Worm (Caenorhabditis elegans) whole organism, L2 larva: ENCODE measurements around the gene pms-2.

ENCODE experiments used
- ZK546.5 ChIP-seq: sonication (generic microtip); optimal IDR thresholded peaks from 2 replicates; lab custom pipeline; 2017; ENCODE audit warnings: missing biosample characterization, missing genetic modification characterization
- ama-1 ChIP-seq: fragments of 150-350 bp; optimal IDR thresholded peaks from 2 replicates; lab custom pipeline; 2018; ENCODE audit warnings: inconsistent platforms
- blmp-1 ChIP-seq: sonication (generic microtip); optimal IDR thresholded peaks from 2 replicates; lab custom pipeline; 2017; ENCODE audit warnings: missing genetic modification characterization, mild to moderate bottlenecking, missing compliant biosample characterization, antibody characterized with exemption, moderate library complexity; ENCODE audit not compliant: insufficient read depth
- egl-27 ChIP-seq: sonication (generic microtip); optimal IDR thresholded peaks from 3 replicates; lab custom pipeline; 2017; ENCODE audit warnings: missing biosample characterization, missing genetic modification reagents, missing genetic modification characterization
- elt-1 ChIP-seq: fragments of 150-350 bp; optimal IDR thresholded peaks from 2 replicates; lab custom pipeline; 2014; ENCODE audit warnings: missing biosample characterization, missing genetic modification characterization
- lsy-2 ChIP-seq, 2 experiments: fragments of 150-350 bp in 1 of 2; sonication (generic microtip) in 1 of 2; optimal IDR thresholded peaks; 2 replicates each; lab custom pipeline; 2014 to 2017; ENCODE audit warnings: missing biosample characterization in 2 of 2, missing genetic modification characterization in 2 of 2
- nhr-10 ChIP-seq: sonication (generic microtip); optimal IDR thresholded peaks from 2 replicates; lab custom pipeline; 2017; ENCODE audit warnings: missing biosample characterization, missing genetic modification characterization
- nhr-11 ChIP-seq: fragments of 150-350 bp; optimal IDR thresholded peaks from 2 replicates; lab custom pipeline; 2014; ENCODE audit warnings: missing biosample characterization, missing genetic modification characterization
- snpc-4 ChIP-seq: fragments of 150-350 bp; optimal IDR thresholded peaks from 2 replicates; lab custom pipeline; 2014; ENCODE audit warnings: missing biosample characterization, missing genetic modification characterization
- unc-39 ChIP-seq: fragments of 150-350 bp; optimal IDR thresholded peaks from 2 replicates; lab custom pipeline; 2014; ENCODE audit warnings: missing biosample characterization, missing genetic modification characterization
- zag-1 ChIP-seq: fragments of 150-350 bp; optimal IDR thresholded peaks from 2 replicates; lab custom pipeline; 2014; ENCODE audit warnings: missing biosample characterization, missing genetic modification characterization
- ztf-1 ChIP-seq: fragments of 200-800 bp; sonication (Bioruptor generic); conservative IDR thresholded peaks from 2 replicates; pipeline ENCODE4 v1.3.6; 2022; ENCODE audit warnings: missing genetic modification characterization, missing compliant biosample characterization
- ztf-11 ChIP-seq: sonication (generic microtip); optimal IDR thresholded peaks from 2 replicates; lab custom pipeline; 2017; ENCODE audit warnings: missing biosample characterization, missing genetic modification characterization
- ztf-4 ChIP-seq: fragments of 150-350 bp; optimal IDR thresholded peaks from 2 replicates; lab custom pipeline; 2014; ENCODE audit warnings: missing biosample characterization, missing genetic modification characterization

DNA sequence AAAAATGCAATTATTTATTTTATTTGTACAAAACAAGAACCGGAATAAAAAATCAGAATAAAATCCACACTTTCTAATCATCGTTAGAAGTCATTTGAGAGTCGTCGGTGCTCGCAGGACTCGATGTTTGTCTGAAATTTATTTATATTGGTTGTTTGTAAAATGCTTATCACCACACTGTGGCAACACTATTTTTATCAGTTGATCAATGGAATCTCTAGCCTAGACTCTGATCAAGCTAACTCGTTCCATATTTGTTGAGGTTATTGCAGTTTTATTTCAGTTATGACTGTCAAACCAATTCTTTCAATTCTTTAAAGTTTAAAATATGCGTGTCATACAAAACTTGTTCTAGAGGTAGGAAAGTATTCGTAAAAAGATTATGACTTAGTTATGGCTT lies 34.1 kb upstream of the pms-2 start, which contains the start of gene dhs-20:
- TF ChIP-seq lsy-2 (tag; optimal IDR thresholded peaks at IDR 0.05; lab: Kevin White, UChicago) (no peak), elt-1 (no peak), ZK546.5 (no peak), nhr-10 (tag; lab: Kevin White, UChicago) (no peak), ztf-4 (tag; lab: Kevin White, UChicago) (no peak), ztf-1 (GFP tag; lab: Robert Waterston, UW) (no peak), ama-1 (lab: Kevin White, UChicago) (no peak), egl-27 (tag; lab: Kevin White, UChicago) (no peak), snpc-4 (tag; lab: Kevin White, UChicago) (no peak), nhr-11 (tag; lab: Kevin White, UChicago) (no peak), zag-1 (tag; lab: Kevin White, UChicago) (no peak), ztf-11 (tag; lab: Kevin White, UChicago) (no peak), blmp-1 (tag; lab: Kevin White, UChicago) (no peak), unc-39 (no peak)
